Fruit fly (Drosophila melanogaster) whole organism, pupa: ENCODE measurements around the gene Coq3.

ENCODE experiments used
- CG17806 ChIP-seq: fragments of 200-800 bp; sonication (Bioruptor generic); optimal IDR thresholded peaks from 2 replicates; lab custom pipeline; 2018; ENCODE audit warnings: missing biosample characterization, mild to moderate bottlenecking, missing genetic modification characterization, moderate library complexity
- CG32121 ChIP-seq: fragments of 200-800 bp; sonication (Bioruptor generic); IDR thresholded peaks from 2 replicates; pipeline ENCODE4 v1.3.6; 2022; ENCODE audit warnings: missing biosample characterization, missing genetic modification characterization
- CG4496 ChIP-seq: fragments of 200-800 bp; sonication (Bioruptor generic); IDR thresholded peaks from 3 replicates; pipeline ENCODE4 v1.3.6; 2022; ENCODE audit warnings: missing biosample characterization, missing genetic modification characterization
- CG8159 ChIP-seq: fragments of 200-800 bp; sonication (Bioruptor generic); optimal IDR thresholded peaks from 3 replicates; lab custom pipeline; 2018; ENCODE audit warnings: missing biosample characterization, mild to moderate bottlenecking, missing genetic modification characterization, moderate library complexity
- CG8301 ChIP-seq: fragments of 200-800 bp; sonication (Bioruptor generic); optimal IDR thresholded peaks from 2 replicates; lab custom pipeline; 2018; ENCODE audit warnings: missing biosample characterization, mild to moderate bottlenecking, missing genetic modification characterization
- D1 ChIP-seq: fragments of 200-800 bp; sonication (Bioruptor generic); optimal IDR thresholded peaks from 2 replicates; lab custom pipeline; 2018; ENCODE audit warnings: missing biosample characterization, mild to moderate bottlenecking, missing genetic modification characterization, moderate library complexity
- Ets98B ChIP-seq: fragments of 200-800 bp; sonication (Bioruptor generic); IDR thresholded peaks from 2 replicates; pipeline ENCODE4 v1.3.6; 2022; ENCODE audit warnings: missing biosample characterization, missing genetic modification characterization
- Pif1B ChIP-seq: fragments of 200-800 bp; sonication (Bioruptor generic); optimal IDR thresholded peaks from 3 replicates; lab custom pipeline; 2016; ENCODE audit warnings: missing biosample characterization, missing genetic modification characterization
- fd96Ca ChIP-seq: fragments of 200-800 bp; sonication (Bioruptor generic); IDR thresholded peaks from 3 replicates; pipeline ENCODE4 v1.3.6; 2022; ENCODE audit warnings: missing biosample characterization, missing genetic modification characterization
- gl ChIP-seq: fragments of 200-800 bp; sonication (Bioruptor generic); optimal IDR thresholded peaks from 2 replicates; lab custom pipeline; 2018; ENCODE audit warnings: missing biosample characterization, mild to moderate bottlenecking, missing genetic modification characterization

DNA sequence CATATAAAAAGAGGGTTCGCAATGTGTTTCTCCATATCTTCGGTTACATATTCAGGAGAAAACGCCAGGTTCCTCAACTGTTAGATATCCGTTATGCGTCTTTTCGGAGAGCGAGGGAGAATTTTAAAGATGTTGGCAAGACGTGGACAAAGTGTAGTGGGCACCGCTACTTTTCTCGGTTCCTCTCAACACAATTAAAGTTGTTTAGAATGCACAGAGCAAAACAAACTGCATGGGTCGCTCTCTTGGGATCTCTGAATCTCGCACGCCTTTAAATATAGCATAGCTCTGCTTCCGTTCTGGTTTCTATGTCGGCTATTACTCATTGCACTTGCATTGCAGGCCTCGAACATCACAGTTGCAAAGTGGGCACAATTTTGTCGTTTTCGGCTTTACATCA, 47.8 kb upstream of the Coq3 start, which contains the start of gene clumsy:
- TF ChIP-seq CG17806 (tag; lab: Kevin White, UChicago) = no peak
- no peak for TF ChIP-seq CG8159 (tag; lab: Kevin White, UChicago)
- no peak for TF ChIP-seq CG8301 (tag; lab: Kevin White, UChicago)
- TF ChIP-seq D1 (tag; lab: Kevin White, UChicago) = no peak
- no peak for TF ChIP-seq gl
- TF ChIP-seq CG32121 (GFP tag; lab: Robert Waterston, UW) = no peak
- no peak for TF ChIP-seq fd96Ca (GFP tag; lab: Robert Waterston, UW)
- no peak for TF ChIP-seq Pif1B (GFP tag; lab: Kevin White, UChicago)
- TF ChIP-seq Ets98B (GFP tag; lab: Robert Waterston, UW) = no peak
- 0 out of 3 replicates have a peak, but pooled peaks have one; percentile 23 for TF ChIP-seq CG4496 (GFP tag; lab: Robert Waterston, UW)
